Worm (Caenorhabditis elegans) whole organism, young adult: Measurements from ENCODE around the gene F59B2.14.
A peak's percentile ranks its signal among the peaks of the same experiment; 100 is the strongest.

Experiments
- C17E4.6 ChIP-seq: fragments of 200-800 bp; sonication (Bioruptor generic); IDR thresholded peaks from 2 replicates; pipeline ENCODE4 v1.3.6; 2022; ENCODE audit warnings: missing genetic modification reagents, missing genetic modification characterization, missing compliant biosample characterization
- D2030.7 ChIP-seq: fragments of 200-800 bp; sonication (Bioruptor generic); IDR thresholded peaks from 2 replicates; pipeline ENCODE4 v1.3.6; 2022; ENCODE audit warnings: missing genetic modification reagents, missing genetic modification characterization, missing compliant biosample characterization
- F33H1.4 ChIP-seq: fragments of 200-800 bp; sonication (Bioruptor generic); IDR thresholded peaks from 2 replicates; pipeline ENCODE4 v1.3.6; 2022; ENCODE audit warnings: missing genetic modification reagents, missing genetic modification characterization, missing compliant biosample characterization
- Y67H2A.10 ChIP-seq: fragments of 200-800 bp; sonication (Bioruptor generic); conservative IDR thresholded peaks from 2 replicates; pipeline ENCODE4 v1.3.6; 2022; ENCODE audit warnings: missing genetic modification reagents, missing genetic modification characterization, missing compliant biosample characterization
- Y79H2A.3 ChIP-seq: fragments of 200-800 bp; sonication (Bioruptor generic); conservative IDR thresholded peaks from 2 replicates; pipeline ENCODE4 v1.3.6; 2022; ENCODE audit warnings: missing genetic modification reagents, missing genetic modification characterization, missing compliant biosample characterization
- ZK185.1 ChIP-seq: sonication (generic microtip); optimal IDR thresholded peaks from 2 replicates; lab custom pipeline; 2016; ENCODE audit warnings: mild to moderate bottlenecking, missing genetic modification characterization, missing compliant biosample characterization; ENCODE audit not compliant: poor library complexity, severe bottlenecking
- aptf-3 ChIP-seq: fragments of 200-800 bp; sonication (Bioruptor generic); IDR thresholded peaks from 2 replicates; pipeline ENCODE4 v1.3.6; 2022; ENCODE audit warnings: missing genetic modification characterization, missing compliant biosample characterization
- athp-1 ChIP-seq: sonication (generic microtip); optimal IDR thresholded peaks from 2 replicates; lab custom pipeline; 2017; ENCODE audit warnings: mild to moderate bottlenecking, missing genetic modification characterization, missing compliant biosample characterization
- attf-5 ChIP-seq: fragments of 200-800 bp; sonication (Bioruptor generic); optimal IDR thresholded peaks from 2 replicates; lab custom pipeline; 2018; ENCODE audit warnings: mild to moderate bottlenecking, missing genetic modification characterization, missing compliant biosample characterization
- ceh-100 ChIP-seq: fragments of 200-800 bp; sonication (Bioruptor generic); IDR thresholded peaks from 2 replicates; pipeline ENCODE4 v1.3.6; 2022; ENCODE audit warnings: missing genetic modification reagents, missing genetic modification characterization, missing compliant biosample characterization
- ceh-27 ChIP-seq: fragments of 200-800 bp; sonication (Bioruptor generic); optimal IDR thresholded peaks from 2 replicates; lab custom pipeline; 2018; ENCODE audit warnings: mild to moderate bottlenecking, missing genetic modification characterization, moderate library complexity, missing compliant biosample characterization
- ceh-40 ChIP-seq: fragments of 200-800 bp; sonication (Bioruptor generic); IDR thresholded peaks from 2 replicates; pipeline ENCODE4 v1.3.6; 2022; ENCODE audit warnings: missing genetic modification characterization, missing compliant biosample characterization
- ceh-91 ChIP-seq: fragments of 200-800 bp; sonication (Bioruptor generic); IDR thresholded peaks from 2 replicates; pipeline ENCODE4 v1.3.6; 2022; ENCODE audit warnings: missing genetic modification reagents, missing genetic modification characterization, missing compliant biosample characterization
- chd-7 ChIP-seq: sonication (generic microtip); optimal IDR thresholded peaks from 2 replicates; lab custom pipeline; 2016; ENCODE audit warnings: mild to moderate bottlenecking, missing genetic modification characterization, moderate library complexity, missing compliant biosample characterization
- dox-1 ChIP-seq: fragments of 200-800 bp; sonication (Bioruptor generic); IDR thresholded peaks from 2 replicates; pipeline ENCODE4 v1.3.6; 2022; ENCODE audit warnings: missing genetic modification reagents, missing genetic modification characterization, missing compliant biosample characterization
- dpff-1 ChIP-seq: sonication (generic microtip); optimal IDR thresholded peaks from 2 replicates; lab custom pipeline; 2017; ENCODE audit warnings: mild to moderate bottlenecking, missing genetic modification characterization, missing compliant biosample characterization
- dpl-1 ChIP-seq: fragments of 150-350 bp; optimal IDR thresholded peaks from 2 replicates; lab custom pipeline; 2014; ENCODE audit warnings: missing biosample characterization, missing genetic modification reagents, missing genetic modification characterization
- egl-18 ChIP-seq: fragments of 200-800 bp; sonication (Bioruptor generic); IDR thresholded peaks from 2 replicates; pipeline ENCODE4 v1.3.6; 2022; ENCODE audit warnings: missing genetic modification reagents, missing genetic modification characterization, missing compliant biosample characterization
- ets-4 ChIP-seq: fragments of 200-800 bp; sonication (Bioruptor generic); optimal IDR thresholded peaks from 2 replicates; lab custom pipeline; 2018; ENCODE audit warnings: mild to moderate bottlenecking, missing genetic modification characterization, missing compliant biosample characterization
- hmg-20 ChIP-seq: fragments of 200-800 bp; sonication (Bioruptor generic); IDR thresholded peaks from 2 replicates; pipeline ENCODE4 v1.3.6; 2022; ENCODE audit warnings: missing genetic modification reagents, missing genetic modification characterization, missing compliant biosample characterization
- lsl-1 ChIP-seq: fragments of 200-800 bp; sonication (Bioruptor generic); optimal IDR thresholded peaks from 2 replicates; lab custom pipeline; 2018; ENCODE audit warnings: mild to moderate bottlenecking, missing genetic modification characterization, moderate library complexity, missing compliant biosample characterization
- lsy-27 ChIP-seq: sonication (generic microtip); optimal IDR thresholded peaks from 2 replicates; lab custom pipeline; 2017; ENCODE audit warnings: missing genetic modification characterization, mild to moderate bottlenecking, missing compliant biosample characterization, antibody characterized with exemption, missing genotype, borderline replicate concordance; ENCODE audit not compliant: insufficient read depth
- madf-10 ChIP-seq: sonication (generic microtip); optimal IDR thresholded peaks from 2 replicates; lab custom pipeline; 2016; ENCODE audit warnings: mild to moderate bottlenecking, missing genetic modification characterization, missing compliant biosample characterization
- nfya-1 ChIP-seq: sonication (generic microtip); optimal IDR thresholded peaks from 2 replicates; lab custom pipeline; 2017; ENCODE audit warnings: antibody characterized with exemption, missing compliant biosample characterization, missing genetic modification characterization, borderline replicate concordance; ENCODE audit not compliant: insufficient read depth
- nhr-179 ChIP-seq: sonication (generic microtip); optimal IDR thresholded peaks from 2 replicates; lab custom pipeline; 2016; ENCODE audit warnings: mild to moderate bottlenecking, missing genetic modification characterization, missing compliant biosample characterization
- nhr-27 ChIP-seq: fragments of 200-800 bp; sonication (Bioruptor generic); optimal IDR thresholded peaks from 2 replicates; lab custom pipeline; 2018; ENCODE audit warnings: mild to moderate bottlenecking, missing genetic modification characterization, moderate library complexity, missing compliant biosample characterization
- nhr-80 ChIP-seq: sonication (generic microtip); optimal IDR thresholded peaks from 2 replicates; lab custom pipeline; 2016; ENCODE audit warnings: missing genetic modification characterization, missing compliant biosample characterization
- snpc-1.1 ChIP-seq: sonication (generic microtip); optimal IDR thresholded peaks from 2 replicates; lab custom pipeline; 2017; ENCODE audit warnings: missing genetic modification characterization, mild to moderate bottlenecking, missing compliant biosample characterization, antibody characterized with exemption, moderate library complexity, missing genotype, missing genetic modification reagents; ENCODE audit not compliant: insufficient read depth
- snpc-1.3 ChIP-seq: sonication (generic microtip); optimal IDR thresholded peaks from 2 replicates; lab custom pipeline; 2017; ENCODE audit warnings: missing genetic modification characterization, mild to moderate bottlenecking, missing compliant biosample characterization, antibody characterized with exemption, moderate library complexity, missing genotype, missing genetic modification reagents; ENCODE audit not compliant: insufficient read depth
- snpc-3.4 ChIP-seq: sonication (generic microtip); optimal IDR thresholded peaks from 2 replicates; lab custom pipeline; 2017; ENCODE audit warnings: missing genetic modification characterization, mild to moderate bottlenecking, missing compliant biosample characterization, antibody characterized with exemption, moderate library complexity, missing genotype, missing genetic modification reagents
- tlf-1 ChIP-seq: fragments of 200-800 bp; sonication (Bioruptor generic); optimal IDR thresholded peaks from 2 replicates; lab custom pipeline; 2018; ENCODE audit warnings: mild to moderate bottlenecking, missing genetic modification characterization, missing compliant biosample characterization
- unc-62 ChIP-seq: fragments of 150-350 bp; optimal IDR thresholded peaks from 2 replicates; lab custom pipeline; 2014; ENCODE audit warnings: missing biosample characterization, missing genetic modification reagents, missing genetic modification characterization
- zfh-2 ChIP-seq: fragments of 200-800 bp; sonication (Bioruptor generic); conservative IDR thresholded peaks from 2 replicates; pipeline ENCODE4 v1.3.6; 2022; ENCODE audit warnings: missing genetic modification reagents, missing genetic modification characterization, missing compliant biosample characterization
- zim-3 ChIP-seq: sonication (generic microtip); optimal IDR thresholded peaks from 2 replicates; lab custom pipeline; 2017; ENCODE audit warnings: mild to moderate bottlenecking, missing genetic modification characterization, moderate library complexity, missing compliant biosample characterization

Gene F59B2.14

ce11 chrIII:9047260-9047659 is 24.8 kb upstream of the F59B2.14 start:
- TF ChIP-seq Y67H2A.10 (GFP tag; lab: Robert Waterston, UW) (no peak), chd-7 (tag; lab: Kevin White, UChicago) (no peak), dpl-1 (GFP tag; lab: Kevin White, UChicago) (no peak), ceh-27 (GFP tag; lab: Kevin White, UChicago) (no peak), snpc-3.4 (no peak), dpff-1 (no peak), ceh-91 (GFP tag; lab: Robert Waterston, UW) (no peak), madf-10 (tag; lab: Kevin White, UChicago) (no peak), snpc-1.1 (no peak), unc-62 (no peak), nfya-1 (tag; lab: Kevin White, UChicago) (no peak), F33H1.4 (no peak), nhr-27 (no peak)

DNA sequence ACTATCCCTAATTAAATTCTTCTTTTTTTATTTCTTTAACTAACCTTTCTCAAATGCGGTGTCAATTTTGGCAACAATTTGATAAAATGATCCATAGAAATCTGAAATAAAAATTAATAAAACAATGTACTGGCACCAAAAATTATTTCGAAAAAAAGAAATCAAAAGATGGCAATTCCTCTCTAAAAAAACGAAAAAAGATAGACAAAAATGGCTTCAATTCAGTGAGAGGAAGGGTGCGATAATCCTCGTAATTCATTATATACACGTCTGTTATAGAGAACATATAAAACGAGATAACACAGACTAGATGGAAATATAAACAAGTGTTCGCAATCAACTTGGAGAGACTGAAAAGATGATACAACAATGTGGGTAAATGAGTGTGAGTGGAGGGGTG is 23.4 kb upstream of the F59B2.14 start, which contains the start of gene R107.2:
Gene R107.2, minus strand, starts transcription at position 101 of the 400 bp plus-strand sequence.
- peak; percentile 29 for TF ChIP-seq nhr-80 (tag; lab: Kevin White, UChicago)
- no peak for TF ChIP-seq tlf-1 (GFP tag; lab: Kevin White, UChicago)
- no peak for TF ChIP-seq zfh-2
- TF ChIP-seq ZK185.1 (tag; lab: Kevin White, UChicago): no peak
- peak; percentile 8 for TF ChIP-seq attf-5 (GFP tag; lab: Kevin White, UChicago)
- no peak for TF ChIP-seq ets-4 (GFP tag; lab: Kevin White, UChicago)

- no peak for TF ChIP-seq nhr-27
- TF ChIP-seq snpc-1.3 (tag; lab: Kevin White, UChicago): no peak
- no peak for TF ChIP-seq zfh-2
- no peak for TF ChIP-seq Y79H2A.3 (GFP tag; lab: Robert Waterston, UW)
- TF ChIP-seq D2030.7 (GFP tag; lab: Robert Waterston, UW): no peak
These were observed 20.8 kb upstream of the F59B2.14 start, which contains the start of gene nac-2 for ce11 chrIII:9043200-9043599. Gene nac-2, minus strand, starts transcription at chrIII:9043300.

- TF ChIP-seq lsy-27 (tag; lab: Kevin White, UChicago) (no peak), snpc-1.1 (no peak), zfh-2 (no peak), nfya-1 (tag; lab: Kevin White, UChicago) (no peak), aptf-3 (GFP tag; lab: Robert Waterston, UW) (no peak), ceh-100 (GFP tag; lab: Robert Waterston, UW) (no peak), C17E4.6 (no peak), madf-10 (tag; lab: Kevin White, UChicago) (no peak), lsl-1 (no peak), egl-18 (GFP tag; lab: Robert Waterston, UW) (no peak), ceh-40 (GFP tag; lab: Robert Waterston, UW) (no peak), hmg-20 (GFP tag; lab: Robert Waterston, UW) (no peak), zim-3 (tag; lab: Kevin White, UChicago) (no peak), dox-1 (no peak), athp-1 (tag; lab: Kevin White, UChicago) (no peak), nhr-179 (tag; lab: Kevin White, UChicago) (no peak)
- TF ChIP-seq, all 124 proteins: peak for 0
These were observed 15.2 kb upstream of the F59B2.14 start, which contains the start of gene R107.9 for ce11 chrIII:9037658-9038057. Gene R107.9, plus strand, starts transcription at chrIII:9037958.
